Worm (Caenorhabditis elegans): ENCODE results near the gene C12D8.9.

C12D8.9 gene

ce11 chrV:10243105-10243504 is at the start of gene C12D8.9:
C12D8.9 (minus strand) TSS chrV:10243205.
- no peak for TF ChIP-seq unc-62 (GFP tag; optimal IDR thresholded peaks at IDR 0.05)

ce11 chrV:10291848-10292247 is 48.8 kb upstream of the C12D8.9 start:
- no peak for TF ChIP-seq unc-62 (GFP tag; optimal IDR thresholded peaks at IDR 0.05)

ce11 chrV:10289743-10290142 is 46.7 kb upstream of the C12D8.9 start, which contains the start of gene B0024.15:
B0024.15 (plus strand) TSS chrV:10290043.
- no peak for TF ChIP-seq unc-62 (GFP tag; optimal IDR thresholded peaks at IDR 0.05)

- TF ChIP-seq unc-62 (GFP tag; optimal IDR thresholded peaks at IDR 0.05): no peak
Observed at ce11 chrV:10287260-10287659, 44.3 kb upstream of the C12D8.9 start, which contains the start of gene B0024.3. B0024.3 (plus strand) TSS chrV:10287560.

- no peak for TF ChIP-seq unc-62 (GFP tag; optimal IDR thresholded peaks at IDR 0.05)
Observed at ce11 chrV:10285853-10286252, 42.8 kb upstream of the C12D8.9 start.

- no peak for TF ChIP-seq unc-62 (GFP tag; optimal IDR thresholded peaks at IDR 0.05)
Observed at ce11 chrV:10283444-10283843, 40.4 kb upstream of the C12D8.9 start, which contains the start of gene lys-3. lys-3 (minus strand) TSS chrV:10283544.

ce11 chrV:10281374-10281773 is 38.4 kb upstream of the C12D8.9 start, which contains the start of gene lys-2:
lys-2 (minus strand) TSS chrV:10281474.
- TF ChIP-seq unc-62 (GFP tag; optimal IDR thresholded peaks at IDR 0.05): no peak

ce11 chrV:10280112-10280511 is 37.1 kb upstream of the C12D8.9 start:
- TF ChIP-seq unc-62 (GFP tag; optimal IDR thresholded peaks at IDR 0.05): no peak

ce11 chrV:10277579-10277978 is 34.6 kb upstream of the C12D8.9 start, which contains the start of gene lys-1:
lys-1 (plus strand) TSS chrV:10277904.
- no peak for TF ChIP-seq unc-62 (GFP tag; optimal IDR thresholded peaks at IDR 0.05)

ce11 chrV:10276038-10276437 is 33.0 kb upstream of the C12D8.9 start:
- TF ChIP-seq unc-62 (GFP tag; optimal IDR thresholded peaks at IDR 0.05): no peak

- TF ChIP-seq unc-62 (GFP tag; optimal IDR thresholded peaks at IDR 0.05): no peak
Observed at ce11 chrV:10275619-10276018, 32.6 kb upstream of the C12D8.9 start, which contains the start of gene Y22F5A.11. Y22F5A.11 (minus strand) TSS chrV:10275646.

ce11 chrV:10273837-10274236 is 30.8 kb upstream of the C12D8.9 start:
- TF ChIP-seq unc-62 (GFP tag; optimal IDR thresholded peaks at IDR 0.05): no peak

ce11 chrV:10270214-10270613 is 27.2 kb upstream of the C12D8.9 start, which contains the start of gene ric-4:
ric-4 (minus strand) TSS chrV:10270314.
- no peak for TF ChIP-seq unc-62 (GFP tag; optimal IDR thresholded peaks at IDR 0.05)

ce11 chrV:10266050-10266449 is 23.0 kb upstream of the C12D8.9 start:
- TF ChIP-seq unc-62 (GFP tag; optimal IDR thresholded peaks at IDR 0.05): no peak

ce11 chrV:10265019-10265418 is 22.0 kb upstream of the C12D8.9 start:
- no peak for TF ChIP-seq unc-62 (GFP tag; optimal IDR thresholded peaks at IDR 0.05)

- no peak for TF ChIP-seq unc-62 (GFP tag; optimal IDR thresholded peaks at IDR 0.05)
Observed at ce11 chrV:10260460-10260859, 17.5 kb upstream of the C12D8.9 start, which contains the start of gene sri-18. sri-18 (minus strand) TSS chrV:10260560.

ce11 chrV:10256050-10256449 is 13.0 kb upstream of the C12D8.9 start, which contains the start of gene nhr-232:
nhr-232 (plus strand) TSS chrV:10256170.
- no peak for TF ChIP-seq unc-62 (GFP tag; optimal IDR thresholded peaks at IDR 0.05)

- no peak for TF ChIP-seq unc-62 (GFP tag; optimal IDR thresholded peaks at IDR 0.05)
Observed at ce11 chrV:10255005-10255472, 12.0 kb upstream of the C12D8.9 start, which contains the start of gene rop-1. rop-1 (minus strand) TSS chrV:10255055.

Data from whole organism, dauer.